Fruit fly (Drosophila melanogaster) whole organism, prepupa: ENCODE measurements around the gene Pss.
A peak's percentile ranks its signal among the peaks of the same experiment; 100 is the strongest.

Source experiments
- Blimp-1 ChIP-seq: fragments of 200-800 bp; sonication (Bioruptor generic); optimal IDR thresholded peaks from 3 replicates; lab custom pipeline; 2017; ENCODE audit warnings: missing biosample characterization, missing genetic modification characterization, mild to moderate bottlenecking, moderate library complexity, missing genetic modification reagents
- CG10669 ChIP-seq: fragments of 200-800 bp; sonication (Bioruptor generic); optimal IDR thresholded peaks from 3 replicates; lab custom pipeline; 2018; ENCODE audit warnings: missing biosample characterization, mild to moderate bottlenecking, missing genetic modification characterization, moderate library complexity
- CG11294 ChIP-seq: fragments of 200-800 bp; sonication (Bioruptor generic); IDR thresholded peaks from 2 replicates; pipeline ENCODE4 v1.3.6; 2022; ENCODE audit warnings: missing biosample characterization, missing genetic modification characterization
- CG11762 ChIP-seq: fragments of 200-800 bp; sonication (Bioruptor generic); optimal IDR thresholded peaks from 3 replicates; lab custom pipeline; 2016; ENCODE audit warnings: missing biosample characterization, missing genetic modification characterization; ENCODE audit not compliant: insufficient read depth
- CG11902 ChIP-seq: fragments of 200-800 bp; sonication (Bioruptor generic); optimal IDR thresholded peaks from 3 replicates; lab custom pipeline; 2016; ENCODE audit warnings: missing biosample characterization, missing genetic modification characterization
- CG15336 ChIP-seq: fragments of 200-800 bp; sonication (Bioruptor generic); IDR thresholded peaks from 2 replicates; pipeline ENCODE4 v1.3.6; 2022; ENCODE audit warnings: missing biosample characterization, missing genetic modification characterization
- CG31627 ChIP-seq: fragments of 200-800 bp; sonication (Bioruptor generic); optimal IDR thresholded peaks from 3 replicates; lab custom pipeline; 2016; ENCODE audit warnings: missing biosample characterization, missing genetic modification characterization
- CG32006 ChIP-seq: fragments of 200-800 bp; sonication (Bioruptor generic); optimal IDR thresholded peaks from 3 replicates; lab custom pipeline; 2017; ENCODE audit warnings: missing biosample characterization, mild to moderate bottlenecking, missing genetic modification characterization
- CG34406 ChIP-seq: fragments of 200-800 bp; sonication (Bioruptor generic); optimal IDR thresholded peaks from 3 replicates; lab custom pipeline; 2016; ENCODE audit warnings: missing biosample characterization, missing genetic modification characterization
- CG4318 ChIP-seq: fragments of 200-800 bp; sonication (Bioruptor generic); optimal IDR thresholded peaks from 3 replicates; lab custom pipeline; 2017; ENCODE audit warnings: missing biosample characterization, mild to moderate bottlenecking, missing genetic modification characterization
- CG6276 ChIP-seq: fragments of 200-800 bp; sonication (Bioruptor generic); optimal IDR thresholded peaks from 2 replicates; lab custom pipeline; 2017; ENCODE audit warnings: missing biosample characterization, mild to moderate bottlenecking, missing genetic modification characterization
- CG6792 ChIP-seq: fragments of 200-800 bp; sonication (Bioruptor generic); optimal IDR thresholded peaks from 3 replicates; lab custom pipeline; 2016; ENCODE audit warnings: missing biosample characterization, missing genetic modification characterization
- CG6808 ChIP-seq: fragments of 200-800 bp; sonication (Bioruptor generic); optimal IDR thresholded peaks from 3 replicates; lab custom pipeline; 2017; ENCODE audit warnings: missing biosample characterization, missing genetic modification characterization, mild to moderate bottlenecking, moderate library complexity, missing genetic modification reagents
- CG6854 ChIP-seq: fragments of 200-800 bp; sonication (Bioruptor generic); optimal IDR thresholded peaks from 2 replicates; lab custom pipeline; 2017; ENCODE audit warnings: missing biosample characterization, mild to moderate bottlenecking, missing genetic modification characterization
- CG8319 ChIP-seq: fragments of 200-800 bp; sonication (Bioruptor generic); optimal IDR thresholded peaks from 3 replicates; lab custom pipeline; 2016; ENCODE audit warnings: missing biosample characterization, missing genetic modification characterization
- CG8632 ChIP-seq: fragments of 200-800 bp; sonication (Bioruptor generic); optimal IDR thresholded peaks from 3 replicates; lab custom pipeline; 2016; ENCODE audit warnings: missing biosample characterization, missing genetic modification characterization
- Eip75B ChIP-seq: fragments of 200-800 bp; sonication (Bioruptor generic); optimal IDR thresholded peaks from 3 replicates; lab custom pipeline; 2016; ENCODE audit warnings: missing biosample characterization, missing genetic modification characterization
- Eip78C ChIP-seq: fragments of 200-800 bp; sonication (Bioruptor generic); peaks from one replicate; lab custom pipeline; 2016; ENCODE audit warnings: missing biosample characterization, missing genetic modification characterization
- Ets21C ChIP-seq: fragments of 200-800 bp; sonication (Bioruptor generic); optimal IDR thresholded peaks from 3 replicates; lab custom pipeline; 2016; ENCODE audit warnings: missing biosample characterization, missing genetic modification characterization
- Hr39 ChIP-seq: fragments of 200-800 bp; sonication (Bioruptor generic); optimal IDR thresholded peaks from 2 replicates; lab custom pipeline; 2016; ENCODE audit warnings: missing biosample characterization, missing genetic modification characterization
- Hr4 ChIP-seq: fragments of 200-800 bp; sonication (Bioruptor generic); optimal IDR thresholded peaks from 3 replicates; lab custom pipeline; 2016; ENCODE audit warnings: missing biosample characterization, missing genetic modification characterization
- Lpt ChIP-seq: fragments of 200-800 bp; sonication (Bioruptor generic); optimal IDR thresholded peaks from 3 replicates; lab custom pipeline; 2016; ENCODE audit warnings: missing biosample characterization, missing genetic modification characterization
- OdsH ChIP-seq: fragments of 200-800 bp; sonication (Bioruptor generic); optimal IDR thresholded peaks from 3 replicates; lab custom pipeline; 2016; ENCODE audit warnings: missing biosample characterization, missing genetic modification characterization
- Smox ChIP-seq: fragments of 200-800 bp; sonication (Bioruptor generic); optimal IDR thresholded peaks from 3 replicates; lab custom pipeline; 2016; ENCODE audit warnings: missing biosample characterization, missing genetic modification characterization
- Sox102F ChIP-seq: fragments of 200-800 bp; sonication (Bioruptor generic); optimal IDR thresholded peaks from 2 replicates; lab custom pipeline; 2016; ENCODE audit warnings: missing biosample characterization, mild to moderate bottlenecking, missing genetic modification characterization
- Sox14 ChIP-seq: fragments of 200-800 bp; sonication (Bioruptor generic); optimal IDR thresholded peaks from 3 replicates; lab custom pipeline; 2016; ENCODE audit warnings: missing biosample characterization, missing genetic modification characterization
- Sox15 ChIP-seq: fragments of 200-800 bp; sonication (Bioruptor generic); optimal IDR thresholded peaks from 3 replicates; lab custom pipeline; 2016; ENCODE audit warnings: missing biosample characterization, missing genetic modification characterization
- achi ChIP-seq: fragments of 200-800 bp; sonication (Bioruptor generic); optimal IDR thresholded peaks from 3 replicates; lab custom pipeline; 2016; ENCODE audit warnings: missing biosample characterization, missing genetic modification characterization
- cyc ChIP-seq: fragments of 200-800 bp; sonication (Bioruptor generic); optimal IDR thresholded peaks from 3 replicates; lab custom pipeline; 2016; ENCODE audit warnings: missing biosample characterization, missing genetic modification characterization
- dac ChIP-seq: fragments of 200-800 bp; sonication (Bioruptor generic); optimal IDR thresholded peaks from 2 replicates; lab custom pipeline; 2017; ENCODE audit warnings: missing biosample characterization, mild to moderate bottlenecking, missing genetic modification characterization
- dsx ChIP-seq: fragments of 200-800 bp; optimal IDR thresholded peaks from 3 replicates; lab custom pipeline; 2019; ENCODE audit warnings: missing biosample characterization, mild to moderate bottlenecking, missing genetic modification characterization, moderate library complexity; ENCODE audit not compliant: poor library complexity, severe bottlenecking
- eg ChIP-seq: fragments of 200-800 bp; sonication (Bioruptor generic); IDR thresholded peaks from 3 replicates; pipeline ENCODE4 v1.3.6; 2022; ENCODE audit warnings: missing biosample characterization, missing genetic modification characterization
- fd59A ChIP-seq: fragments of 200-800 bp; sonication (Bioruptor generic); optimal IDR thresholded peaks from 2 replicates; lab custom pipeline; 2017; ENCODE audit warnings: missing biosample characterization, mild to moderate bottlenecking, missing genetic modification characterization, missing genetic modification reagents
- fd85E ChIP-seq: fragments of 200-800 bp; sonication (Bioruptor generic); optimal IDR thresholded peaks from 3 replicates; lab custom pipeline; 2016; ENCODE audit warnings: missing biosample characterization, missing genetic modification characterization
- fkh ChIP-seq: fragments of 200-800 bp; sonication (Bioruptor generic); optimal IDR thresholded peaks from 3 replicates; lab custom pipeline; 2017; ENCODE audit warnings: missing biosample characterization, mild to moderate bottlenecking, missing genetic modification characterization, moderate library complexity
- lz ChIP-seq: fragments of 200-800 bp; sonication (Bioruptor generic); optimal IDR thresholded peaks from 3 replicates; lab custom pipeline; 2016; ENCODE audit warnings: missing biosample characterization, missing genetic modification characterization
- net ChIP-seq: fragments of 200-800 bp; sonication (Bioruptor generic); optimal IDR thresholded peaks from 3 replicates; lab custom pipeline; 2016; ENCODE audit warnings: missing biosample characterization, missing genetic modification characterization
- salr ChIP-seq, 2 experiments: fragments of 200-800 bp; sonication (Bioruptor generic); optimal IDR thresholded peaks; 3 replicates each; lab custom pipeline; 2016 to 2018; ENCODE audit warnings: missing biosample characterization in 2 of 2, missing genetic modification characterization in 2 of 2, mild to moderate bottlenecking in 1 of 2
- spab ChIP-seq: fragments of 200-800 bp; sonication (Bioruptor generic); optimal IDR thresholded peaks from 2 replicates; lab custom pipeline; 2017; ENCODE audit warnings: missing biosample characterization, mild to moderate bottlenecking, missing genetic modification characterization, missing genetic modification reagents
- ss ChIP-seq, 2 experiments: fragments of 200-800 bp; sonication (Bioruptor generic); optimal IDR thresholded peaks; 2 replicates in 1 of 2; 3 replicates in 1 of 2; lab custom pipeline; 2017 to 2018; ENCODE audit warnings: mild to moderate bottlenecking in 2 of 2, missing biosample characterization in 2 of 2, missing genetic modification characterization in 2 of 2, moderate library complexity in 1 of 2
- svp ChIP-seq: fragments of 200-800 bp; sonication (Bioruptor generic); peaks from one replicate; lab custom pipeline; 2016; ENCODE audit warnings: missing biosample characterization, missing genetic modification characterization
- topi ChIP-seq: fragments of 200-800 bp; sonication (Bioruptor generic); optimal IDR thresholded peaks from 3 replicates; lab custom pipeline; 2016; ENCODE audit warnings: missing biosample characterization, missing genetic modification characterization
- vri ChIP-seq: fragments of 200-800 bp; sonication (Bioruptor generic); optimal IDR thresholded peaks from 3 replicates; lab custom pipeline; 2016; ENCODE audit warnings: missing biosample characterization, mild to moderate bottlenecking, missing genetic modification characterization

Pss gene

DNA sequence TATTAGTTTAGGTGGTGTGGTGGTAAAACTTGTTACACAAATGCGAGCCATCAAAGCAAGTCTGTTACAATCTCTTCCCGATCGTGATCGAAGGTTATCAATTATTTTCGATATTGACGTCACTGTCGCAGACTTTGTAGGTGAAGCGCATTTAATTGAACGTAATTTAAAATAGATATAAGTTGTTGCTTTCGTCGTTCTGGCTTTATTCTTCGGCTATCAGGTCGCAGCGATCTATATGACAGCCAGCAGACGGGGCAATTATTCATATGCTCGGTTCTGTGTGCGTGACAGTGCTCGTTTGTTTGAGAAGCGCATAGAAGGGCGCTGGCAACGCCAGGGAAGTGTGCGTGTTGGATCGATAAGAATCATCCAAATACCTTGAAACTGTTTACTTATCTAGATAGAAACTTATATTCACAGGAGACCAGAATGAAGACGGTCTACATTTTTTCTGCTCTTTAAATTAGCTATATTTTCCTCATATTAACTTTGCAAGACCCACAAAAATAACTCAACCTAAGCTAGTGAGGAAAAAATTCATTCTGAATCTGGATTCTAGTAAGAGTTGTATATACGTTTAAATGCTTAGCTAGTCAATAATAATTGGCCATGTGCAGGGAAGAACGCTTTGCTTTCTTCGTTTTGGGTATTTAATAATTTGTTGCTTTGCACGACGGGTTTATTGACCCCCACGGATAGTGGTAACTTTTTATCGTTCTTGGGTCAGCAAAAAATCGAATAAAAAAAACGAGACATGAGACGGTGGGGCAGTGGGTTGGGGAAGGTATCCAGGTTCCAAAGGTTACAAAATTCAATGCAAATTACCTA is 4.6 kb upstream of the Pss start:
- TF ChIP-seq salr (GFP tag; optimal IDR thresholded peaks at IDR 0.05; lab: Kevin White, UChicago) = no peak
- no peak for TF ChIP-seq spab (GFP tag; lab: Kevin White, UChicago)
- no peak for TF ChIP-seq fd59A
- no peak for TF ChIP-seq lz (GFP tag; lab: Kevin White, UChicago)
- TF ChIP-seq CG15336 (GFP tag; lab: Robert Waterston, UW) = no peak
- TF ChIP-seq Smox (GFP tag; lab: Kevin White, UChicago) = no peak
- TF ChIP-seq CG6808 (GFP tag; lab: Kevin White, UChicago) = no peak
- no peak for TF ChIP-seq Sox102F
- peak in 1 of 2 experiments; percentile 24 for TF ChIP-seq ss (GFP tag; optimal IDR thresholded peaks at IDR 0.05; lab: Kevin White, UChicago)
- TF ChIP-seq Blimp-1 (GFP tag; lab: Kevin White, UChicago) = no peak
- TF ChIP-seq topi (GFP tag; lab: Kevin White, UChicago) = no peak
- no peak for TF ChIP-seq cyc
- peak; percentile 40 for TF ChIP-seq Eip78C (GFP tag; lab: Kevin White, UChicago)
- no peak for TF ChIP-seq net (GFP tag; lab: Kevin White, UChicago)
- no peak for TF ChIP-seq CG10669 (GFP tag; lab: Kevin White, UChicago)
- no peak for TF ChIP-seq CG6854 (GFP tag; lab: Kevin White, UChicago)
- TF ChIP-seq CG6792 (GFP tag; lab: Kevin White, UChicago) = no peak
- TF ChIP-seq CG11902 (GFP tag; lab: Kevin White, UChicago) = no peak
- no peak for TF ChIP-seq Hr4 (GFP tag; lab: Kevin White, UChicago)
- TF ChIP-seq CG32006 = no peak
- TF ChIP-seq svp (GFP tag; lab: Kevin White, UChicago) = peak; percentile 74
- TF ChIP-seq fkh (GFP tag; lab: Kevin White, UChicago) = peak; percentile 31

- TF ChIP-seq Hr4 (GFP tag; lab: Kevin White, UChicago) = no peak
- TF ChIP-seq Sox15 (GFP tag; lab: Kevin White, UChicago) = no peak
- no peak for TF ChIP-seq Sox102F
- no peak for TF ChIP-seq CG11762 (GFP tag; lab: Kevin White, UChicago)
- TF ChIP-seq eg = no peak
- no peak for TF ChIP-seq CG8319
- TF ChIP-seq dsx (GFP tag; lab: Kevin White, UChicago) = no peak
- TF ChIP-seq fd85E (GFP tag; lab: Kevin White, UChicago) = no peak
- TF ChIP-seq CG4318 = no peak
- TF ChIP-seq dac (GFP tag; lab: Kevin White, UChicago) = no peak
- TF ChIP-seq CG8632 = no peak
- no peak for TF ChIP-seq CG15336 (GFP tag; lab: Robert Waterston, UW)
- no peak for TF ChIP-seq topi (GFP tag; lab: Kevin White, UChicago)
- TF ChIP-seq, all 60 proteins: peak for 0
Observed at dm6 chr3L:20529918-20530317, 3.9 kb upstream of the Pss start.

DNA sequence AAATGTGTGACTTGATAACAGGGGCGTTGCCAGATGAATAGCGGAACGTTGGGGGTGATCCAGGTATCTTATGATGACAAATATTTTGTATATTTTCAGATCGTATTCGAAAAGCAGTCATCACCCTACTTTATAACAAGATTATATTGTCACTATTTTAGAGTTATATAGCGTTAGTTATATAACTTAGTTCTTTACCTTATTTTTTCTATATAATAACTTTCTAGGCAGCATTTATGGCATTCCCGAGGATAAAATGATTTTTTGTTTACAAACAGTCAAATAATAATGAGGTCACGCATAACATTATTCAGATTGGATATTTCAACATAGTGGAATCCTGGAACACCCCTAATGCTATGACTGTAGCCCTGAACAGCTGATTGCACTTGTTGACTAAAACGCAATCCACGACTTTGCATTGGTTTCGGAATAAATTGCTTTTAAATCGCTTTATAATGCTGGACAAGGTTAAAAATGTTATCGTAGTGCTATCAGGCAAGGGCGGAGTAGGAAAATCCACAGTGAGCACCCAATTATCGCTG is 294 bp upstream of the Pss start, which contains the start of gene Nubp2:
Gene Nubp2 (plus strand): TSS at position 381 of the 545 bp plus-strand sequence.
- TF ChIP-seq Hr4 (GFP tag; lab: Kevin White, UChicago) = peak; percentile 96
- TF ChIP-seq CG8319 = peak; percentile 92
- TF ChIP-seq Ets21C (GFP tag; lab: Kevin White, UChicago) = peak; percentile 93
- peak; percentile 94 for TF ChIP-seq CG34406 (GFP tag; lab: Kevin White, UChicago)
- TF ChIP-seq svp (GFP tag; lab: Kevin White, UChicago) = peak; percentile 97
- TF ChIP-seq net (GFP tag; lab: Kevin White, UChicago) = peak; percentile 91
- TF ChIP-seq Sox15 (GFP tag; lab: Kevin White, UChicago) = peak; percentile 96
- TF ChIP-seq Eip75B (GFP tag; lab: Kevin White, UChicago) = peak; percentile 96
- TF ChIP-seq CG31627 = peak; percentile 96
- peak; percentile 83 for TF ChIP-seq spab (GFP tag; lab: Kevin White, UChicago)
- TF ChIP-seq achi (GFP tag; lab: Kevin White, UChicago) = peak; percentile 94
- TF ChIP-seq CG6276 (GFP tag; lab: Kevin White, UChicago) = peak; percentile 88
- TF ChIP-seq CG11294 (GFP tag; lab: Robert Waterston, UW) = peak; percentile 90
- TF ChIP-seq Hr39 = peak; percentile 95
- TF ChIP-seq Lpt (GFP tag; lab: Kevin White, UChicago) = peak; percentile 91
- peak; percentile 91 for TF ChIP-seq CG6792 (GFP tag; lab: Kevin White, UChicago)
- peak; percentile 92 for TF ChIP-seq CG10669 (GFP tag; lab: Kevin White, UChicago)
- TF ChIP-seq CG32006 = peak; percentile 96
- peak; percentile 95 for TF ChIP-seq Sox14 (GFP tag; lab: Kevin White, UChicago)
- peak; percentile 92 for TF ChIP-seq fd59A
- TF ChIP-seq vri (GFP tag; lab: Kevin White, UChicago) = peak; percentile 86
- TF ChIP-seq salr (GFP tag; optimal IDR thresholded peaks at IDR 0.05; lab: Kevin White, UChicago) = peak; percentile 85 to 93
- TF ChIP-seq ss (GFP tag; optimal IDR thresholded peaks at IDR 0.05; lab: Kevin White, UChicago) = peak; percentile 83 to 93
- peak; percentile 93 for TF ChIP-seq CG8632
- TF ChIP-seq CG11902 (GFP tag; lab: Kevin White, UChicago) = peak; percentile 93
- peak; percentile 90 for TF ChIP-seq CG6808 (GFP tag; lab: Kevin White, UChicago)
- peak; percentile 97 for TF ChIP-seq OdsH (GFP tag; lab: Kevin White, UChicago)
